Worm (Caenorhabditis elegans) whole organism, L1 larva: ENCODE data around the gene F43C11.12.

Source experiments
- nhr-11 ChIP-seq: fragments of 150-350 bp; optimal IDR thresholded peaks from 2 replicates; lab custom pipeline; 2014; ENCODE audit warnings: missing biosample characterization, missing genetic modification characterization
- unc-130 ChIP-seq: fragments of 150-350 bp; optimal IDR thresholded peaks from 2 replicates; lab custom pipeline; 2017; ENCODE audit warnings: missing biosample characterization, missing genetic modification characterization, inconsistent platforms
- ztf-4 ChIP-seq: fragments of 150-350 bp; optimal IDR thresholded peaks from 2 replicates; lab custom pipeline; 2014; ENCODE audit warnings: missing biosample characterization, missing genetic modification characterization

- no peak for TF ChIP-seq ztf-4 (tag; lab: Kevin White, UChicago)
- no peak for TF ChIP-seq nhr-11 (tag; lab: Kevin White, UChicago)
- no peak for TF ChIP-seq unc-130
Measured at ce11 chrII:2317883-2318357, 48.6 kb downstream of the F43C11.12 start, which contains the start of the genes ZK1240.5 and ZK1240.9.
